Worm (Caenorhabditis elegans) whole organism, young adult: ENCODE data around the gene F58A6.2.

Source experiments
- B0261.1 ChIP-seq: sonication (generic microtip); optimal IDR thresholded peaks from 2 replicates; lab custom pipeline; 2016; ENCODE audit warnings: mild to moderate bottlenecking, missing genetic modification characterization, moderate library complexity, missing compliant biosample characterization
- B0336.3 ChIP-seq: fragments of 200-800 bp; sonication (Bioruptor generic); IDR thresholded peaks from 2 replicates; pipeline ENCODE4 v1.3.6; 2022; ENCODE audit warnings: missing genetic modification characterization, missing compliant biosample characterization
- C06A6.2 ChIP-seq: fragments of 200-800 bp; sonication (Bioruptor generic); conservative IDR thresholded peaks from 2 replicates; pipeline ENCODE4 v1.3.6; 2022; ENCODE audit warnings: missing genetic modification characterization, missing compliant biosample characterization
- D2030.7 ChIP-seq: fragments of 200-800 bp; sonication (Bioruptor generic); IDR thresholded peaks from 2 replicates; pipeline ENCODE4 v1.3.6; 2022; ENCODE audit warnings: missing genetic modification reagents, missing genetic modification characterization, missing compliant biosample characterization
- F22D6.2 ChIP-seq: sonication (generic microtip); optimal IDR thresholded peaks from 2 replicates; lab custom pipeline; 2016; ENCODE audit warnings: mild to moderate bottlenecking, missing genetic modification characterization, missing compliant biosample characterization
- F33H1.4 ChIP-seq: fragments of 200-800 bp; sonication (Bioruptor generic); IDR thresholded peaks from 2 replicates; pipeline ENCODE4 v1.3.6; 2022; ENCODE audit warnings: missing genetic modification reagents, missing genetic modification characterization, missing compliant biosample characterization
- F37B4.10 ChIP-seq: fragments of 200-800 bp; sonication (Bioruptor generic); IDR thresholded peaks from 2 replicates; pipeline ENCODE4 v1.3.6; 2022; ENCODE audit warnings: missing genetic modification characterization, missing compliant biosample characterization
- F39B2.1 ChIP-seq: fragments of 200-800 bp; sonication (Bioruptor generic); IDR thresholded peaks from 2 replicates; pipeline ENCODE4 v1.3.6; 2022; ENCODE audit warnings: missing genetic modification reagents, missing genetic modification characterization, missing compliant biosample characterization
- F55B11.4 ChIP-seq: sonication (generic microtip); optimal IDR thresholded peaks from 2 replicates; lab custom pipeline; 2016; ENCODE audit warnings: missing compliant biosample characterization, missing genetic modification characterization, borderline replicate concordance; ENCODE audit not compliant: insufficient read depth
- F57C9.4 ChIP-seq: sonication (generic microtip); optimal IDR thresholded peaks from 2 replicates; lab custom pipeline; 2017; ENCODE audit warnings: mild to moderate bottlenecking, missing genetic modification characterization, missing compliant biosample characterization
- T07F8.4 ChIP-seq: sonication (generic microtip); optimal IDR thresholded peaks from 2 replicates; lab custom pipeline; 2016; ENCODE audit warnings: mild to moderate bottlenecking, missing genetic modification characterization, moderate library complexity, missing compliant biosample characterization
- Y53G8AR.9 ChIP-seq: fragments of 200-800 bp; sonication (Bioruptor generic); conservative IDR thresholded peaks from 2 replicates; pipeline ENCODE4 v1.3.6; 2022; ENCODE audit warnings: missing genetic modification reagents, missing genetic modification characterization, missing compliant biosample characterization
- Y56A3A.18 ChIP-seq: fragments of 200-800 bp; sonication (Bioruptor generic); IDR thresholded peaks from 2 replicates; pipeline ENCODE4 v1.3.6; 2022; ENCODE audit warnings: missing genetic modification reagents, missing genetic modification characterization, missing compliant biosample characterization
- Y95B8A.8 ChIP-seq: fragments of 200-800 bp; sonication (Bioruptor generic); IDR thresholded peaks from 2 replicates; pipeline ENCODE4 v1.3.6; 2022; ENCODE audit warnings: missing genetic modification reagents, missing genetic modification characterization, missing compliant biosample characterization
- ama-1 ChIP-seq, 3 experiments: fragments of 150-350 bp in 1 of 3; sonication (generic microtip) in 2 of 3; optimal IDR thresholded peaks; 2 replicates each; lab custom pipeline; 2014 to 2018; ENCODE audit warnings: missing biosample characterization in 2 of 3, missing genetic modification characterization in 2 of 3, missing genetic modification reagents in 2 of 3
- aptf-2 ChIP-seq: fragments of 200-800 bp; sonication (Bioruptor generic); conservative IDR thresholded peaks from 2 replicates; pipeline ENCODE4 v1.3.6; 2022; ENCODE audit warnings: missing genetic modification reagents, missing genetic modification characterization, missing compliant biosample characterization
- bed-2 ChIP-seq: fragments of 200-800 bp; sonication (Bioruptor generic); IDR thresholded peaks from 2 replicates; pipeline ENCODE4 v1.3.6; 2022; ENCODE audit warnings: missing genetic modification reagents, missing genetic modification characterization, missing compliant biosample characterization
- ccch-3 ChIP-seq: fragments of 200-800 bp; sonication (Bioruptor generic); optimal IDR thresholded peaks from 2 replicates; lab custom pipeline; 2018; ENCODE audit warnings: mild to moderate bottlenecking, missing genetic modification characterization, missing compliant biosample characterization
- ceh-40 ChIP-seq: fragments of 200-800 bp; sonication (Bioruptor generic); IDR thresholded peaks from 2 replicates; pipeline ENCODE4 v1.3.6; 2022; ENCODE audit warnings: missing genetic modification characterization, missing compliant biosample characterization
- ceh-91 ChIP-seq: fragments of 200-800 bp; sonication (Bioruptor generic); IDR thresholded peaks from 2 replicates; pipeline ENCODE4 v1.3.6; 2022; ENCODE audit warnings: missing genetic modification reagents, missing genetic modification characterization, missing compliant biosample characterization
- chd-7 ChIP-seq: sonication (generic microtip); optimal IDR thresholded peaks from 2 replicates; lab custom pipeline; 2016; ENCODE audit warnings: mild to moderate bottlenecking, missing genetic modification characterization, moderate library complexity, missing compliant biosample characterization
- dpl-1 ChIP-seq: fragments of 150-350 bp; optimal IDR thresholded peaks from 2 replicates; lab custom pipeline; 2014; ENCODE audit warnings: missing biosample characterization, missing genetic modification reagents, missing genetic modification characterization
- efl-1 ChIP-seq: fragments of 150-350 bp; optimal IDR thresholded peaks from 2 replicates; lab custom pipeline; 2014; ENCODE audit warnings: missing biosample characterization, missing genetic modification reagents, missing genetic modification characterization
- egl-44 ChIP-seq: fragments of 200-800 bp; sonication (Bioruptor generic); IDR thresholded peaks from 2 replicates; pipeline ENCODE4 v1.3.6; 2022; ENCODE audit warnings: missing genetic modification reagents, missing genetic modification characterization, missing compliant biosample characterization
- ekl-4 ChIP-seq: fragments of 200-800 bp; sonication (Bioruptor generic); IDR thresholded peaks from 2 replicates; pipeline ENCODE4 v1.3.6; 2022; ENCODE audit warnings: missing genetic modification reagents, missing genetic modification characterization, missing compliant biosample characterization
- ets-4 ChIP-seq: fragments of 200-800 bp; sonication (Bioruptor generic); optimal IDR thresholded peaks from 2 replicates; lab custom pipeline; 2018; ENCODE audit warnings: mild to moderate bottlenecking, missing genetic modification characterization, missing compliant biosample characterization
- gei-17 ChIP-seq: fragments of 200-800 bp; sonication (Bioruptor generic); optimal IDR thresholded peaks from 2 replicates; lab custom pipeline; 2018; ENCODE audit warnings: mild to moderate bottlenecking, missing genetic modification characterization, missing compliant biosample characterization
- hmg-20 ChIP-seq: fragments of 200-800 bp; sonication (Bioruptor generic); IDR thresholded peaks from 2 replicates; pipeline ENCODE4 v1.3.6; 2022; ENCODE audit warnings: missing genetic modification reagents, missing genetic modification characterization, missing compliant biosample characterization
- hsf-1 ChIP-seq: fragments of 200-800 bp; sonication (Bioruptor generic); IDR thresholded peaks from 2 replicates; pipeline ENCODE4 v1.3.6; 2022; ENCODE audit warnings: missing genetic modification reagents, missing genetic modification characterization, missing compliant biosample characterization
- let-526 ChIP-seq: fragments of 200-800 bp; sonication (Bioruptor generic); IDR thresholded peaks from 2 replicates; pipeline ENCODE4 v1.3.6; 2022; ENCODE audit warnings: missing genetic modification reagents, missing genetic modification characterization, missing compliant biosample characterization
- lin-40 ChIP-seq: sonication (generic microtip); optimal IDR thresholded peaks from 2 replicates; lab custom pipeline; 2016; ENCODE audit warnings: missing genetic modification characterization, mild to moderate bottlenecking, missing compliant biosample characterization, missing genotype, missing genetic modification reagents
- lsl-1 ChIP-seq: fragments of 200-800 bp; sonication (Bioruptor generic); optimal IDR thresholded peaks from 2 replicates; lab custom pipeline; 2018; ENCODE audit warnings: mild to moderate bottlenecking, missing genetic modification characterization, moderate library complexity, missing compliant biosample characterization
- madf-6 ChIP-seq: fragments of 200-800 bp; sonication (Bioruptor generic); IDR thresholded peaks from 2 replicates; pipeline ENCODE4 v1.3.6; 2022; ENCODE audit warnings: missing genetic modification reagents, missing genetic modification characterization, missing compliant biosample characterization
- mel-28 ChIP-seq: sonication (generic microtip); optimal IDR thresholded peaks from 2 replicates; lab custom pipeline; 2016; ENCODE audit warnings: borderline replicate concordance, mild to moderate bottlenecking, missing genetic modification characterization, missing compliant biosample characterization
- mes-4 ChIP-seq: sonication (generic microtip); optimal IDR thresholded peaks from 2 replicates; lab custom pipeline; 2016; ENCODE audit warnings: missing genotype, missing genetic modification characterization, missing compliant biosample characterization
- nhr-120 ChIP-seq: fragments of 200-800 bp; sonication (Bioruptor generic); IDR thresholded peaks from 2 replicates; pipeline ENCODE4 v1.3.6; 2022; ENCODE audit warnings: missing genetic modification characterization, missing compliant biosample characterization
- nhr-179 ChIP-seq: sonication (generic microtip); optimal IDR thresholded peaks from 2 replicates; lab custom pipeline; 2016; ENCODE audit warnings: mild to moderate bottlenecking, missing genetic modification characterization, missing compliant biosample characterization
- nhr-27 ChIP-seq: fragments of 200-800 bp; sonication (Bioruptor generic); optimal IDR thresholded peaks from 2 replicates; lab custom pipeline; 2018; ENCODE audit warnings: mild to moderate bottlenecking, missing genetic modification characterization, moderate library complexity, missing compliant biosample characterization
- nhr-80 ChIP-seq: sonication (generic microtip); optimal IDR thresholded peaks from 2 replicates; lab custom pipeline; 2016; ENCODE audit warnings: missing genetic modification characterization, missing compliant biosample characterization
- pbrm-1 ChIP-seq: fragments of 200-800 bp; sonication (Bioruptor generic); IDR thresholded peaks from 2 replicates; pipeline ENCODE4 v1.3.6; 2022; ENCODE audit warnings: missing genetic modification reagents, missing genetic modification characterization, missing compliant biosample characterization
- repo-1 ChIP-seq: sonication (generic microtip); optimal IDR thresholded peaks from 2 replicates; lab custom pipeline; 2017; ENCODE audit warnings: mild to moderate bottlenecking, missing genetic modification characterization, missing compliant biosample characterization
- rpc-1 ChIP-seq, 2 experiments: fragments of 150-350 bp in 1 of 2; sonication (generic microtip) in 1 of 2; optimal IDR thresholded peaks; 2 replicates each; lab custom pipeline; 2014 to 2018; ENCODE audit warnings: missing biosample characterization in 1 of 2, missing genetic modification characterization in 1 of 2, missing genetic modification reagents in 1 of 2, missing genotype in 1 of 2
- sea-2 ChIP-seq: fragments of 200-800 bp; sonication (Bioruptor generic); IDR thresholded peaks from 2 replicates; pipeline ENCODE4 v1.3.6; 2022; ENCODE audit warnings: missing genetic modification characterization, missing compliant biosample characterization
- snpc-4 ChIP-seq, 5 experiments: fragments of 150-350 bp in 1 of 5; sonication (generic microtip) in 4 of 5; optimal IDR thresholded peaks; 2 replicates each; lab custom pipeline; 2014 to 2018; ENCODE audit warnings: missing genetic modification characterization in 5 of 5, missing biosample characterization in 3 of 5, antibody characterized with exemption in 2 of 5, mild to moderate bottlenecking in 2 of 5, missing compliant biosample characterization in 2 of 5, missing genotype in 2 of 5, moderate library complexity in 2 of 5, missing genetic modification reagents in 1 of 5
- unc-130 ChIP-seq: sonication (generic microtip); optimal IDR thresholded peaks from 2 replicates; lab custom pipeline; 2016; ENCODE audit warnings: missing genetic modification reagents, missing genetic modification characterization, missing compliant biosample characterization
- xnd-1 ChIP-seq: sonication (generic microtip); optimal IDR thresholded peaks from 2 replicates; lab custom pipeline; 2016; ENCODE audit warnings: missing genotype, missing genetic modification reagents, missing genetic modification characterization, missing compliant biosample characterization
- ztf-26 ChIP-seq: sonication (generic microtip); optimal IDR thresholded peaks from 2 replicates; lab custom pipeline; 2017; ENCODE audit warnings: missing genetic modification characterization, missing compliant biosample characterization
- ztf-3 ChIP-seq: fragments of 200-800 bp; sonication (Bioruptor generic); optimal IDR thresholded peaks from 2 replicates; lab custom pipeline; 2018; ENCODE audit warnings: mild to moderate bottlenecking, missing genetic modification characterization, missing compliant biosample characterization

F58A6.2 gene

ce11 chrII:5105020-5105419, 31.5 kb upstream of the F58A6.2 start (continued):
- TF ChIP-seq B0336.3 (GFP tag; lab: Robert Waterston, UW) (peak; percentile 86), T07F8.4 (tag; lab: Kevin White, UChicago) (peak; percentile 73), snpc-4 (GFP tag; optimal IDR thresholded peaks at IDR 0.05; lab: Kevin White, UChicago) (peak; percentile 80), snpc-4 (tag; optimal IDR thresholded peaks at IDR 0.05; lab: Kevin White, UChicago) (peak; percentile 26 to 87 (median 74)), nhr-120 (GFP tag; lab: Robert Waterston, UW) (0 out of 2 replicates have a peak, but pooled peaks have one; percentile 82), hsf-1 (peak; percentile 54; the same call in 1 of the 2 replicates), egl-44 (GFP tag; lab: Robert Waterston, UW) (peak; percentile 90), lsl-1 (GFP tag; lab: Kevin White, UChicago) (peak; percentile 57), F22D6.2 (tag; lab: Kevin White, UChicago) (peak; percentile 54), Y56A3A.18 (GFP tag; lab: Robert Waterston, UW) (peak; percentile 83; the same call in 1 of the 2 replicates), xnd-1 (tag; lab: Kevin White, UChicago) (peak; percentile 13), Y53G8AR.9 (GFP tag; lab: Robert Waterston, UW) (peak; percentile 61), Y95B8A.8 (no peak), C06A6.2 (GFP tag; lab: Robert Waterston, UW) (0 out of 2 replicates have a peak, but pooled peaks have one; percentile 56), ztf-3 (GFP tag; lab: Kevin White, UChicago) (no peak), bed-2 (no peak), dpl-1 (GFP tag; lab: Kevin White, UChicago) (peak; percentile 1), F33H1.4 (GFP tag; lab: Robert Waterston, UW) (peak; percentile 46), ceh-91 (GFP tag; lab: Robert Waterston, UW) (no peak), madf-6 (GFP tag; lab: Robert Waterston, UW) (peak; percentile 75), ets-4 (GFP tag; lab: Kevin White, UChicago) (peak; percentile 67), nhr-80 (peak; percentile 54), F39B2.1 (GFP tag; lab: Robert Waterston, UW) (no peak), F37B4.10 (no peak), ama-1 (optimal IDR thresholded peaks at IDR 0.05; lab: Kevin White, UChicago) (no peak), ama-1 (GFP tag; optimal IDR thresholded peaks at IDR 0.05; lab: Kevin White, UChicago) (peak; percentile 90 to 94), sea-2 (GFP tag; lab: Robert Waterston, UW) (no peak), ccch-3 (GFP tag; lab: Kevin White, UChicago) (peak; percentile 13), mel-28 (peak; percentile 29), rpc-1 (optimal IDR thresholded peaks at IDR 0.05; lab: Kevin White, UChicago) (peak; percentile 99), rpc-1 (tag; optimal IDR thresholded peaks at IDR 0.05; lab: Kevin White, UChicago) (peak; percentile 100), nhr-27 (tag; lab: Kevin White, UChicago) (peak; percentile 58), nhr-179 (tag; lab: Kevin White, UChicago) (peak; percentile 75), let-526 (GFP tag; lab: Robert Waterston, UW) (peak; percentile 70), mes-4 (tag; lab: Kevin White, UChicago) (peak; percentile 91), ekl-4 (GFP tag; lab: Robert Waterston, UW) (peak; percentile 89), chd-7 (tag; lab: Kevin White, UChicago) (peak; percentile 91), F55B11.4 (tag; lab: Kevin White, UChicago) (no peak), F57C9.4 (tag; lab: Kevin White, UChicago) (peak; percentile 82), unc-130 (GFP tag; lab: Kevin White, UChicago) (peak; percentile 71), ztf-26 (tag; lab: Kevin White, UChicago) (peak; percentile 86), pbrm-1 (peak; percentile 85), lin-40 (tag; lab: Kevin White, UChicago) (peak; percentile 78), D2030.7 (GFP tag; lab: Robert Waterston, UW) (peak; percentile 80), B0261.1 (tag; lab: Kevin White, UChicago) (peak; percentile 97), ceh-40 (GFP tag; lab: Robert Waterston, UW) (peak; percentile 93), efl-1 (GFP tag; lab: Kevin White, UChicago) (no peak), gei-17 (GFP tag; lab: Kevin White, UChicago) (peak; percentile 18), hmg-20 (GFP tag; lab: Robert Waterston, UW) (peak; percentile 64), aptf-2 (GFP tag; lab: Robert Waterston, UW) (0 out of 2 replicates have a peak, but pooled peaks have one; percentile 56), repo-1 (tag; lab: Kevin White, UChicago) (peak; percentile 79)
